Fruit fly (Drosophila melanogaster) whole organism, prepupa: ENCODE data around the gene aph-1.

ENCODE experiments used
- Blimp-1 ChIP-seq: fragments of 200-800 bp; sonication (Bioruptor generic); optimal IDR thresholded peaks from 3 replicates; lab custom pipeline; 2017; ENCODE audit warnings: missing biosample characterization, missing genetic modification characterization, mild to moderate bottlenecking, moderate library complexity, missing genetic modification reagents
- CG10669 ChIP-seq: fragments of 200-800 bp; sonication (Bioruptor generic); optimal IDR thresholded peaks from 3 replicates; lab custom pipeline; 2018; ENCODE audit warnings: missing biosample characterization, mild to moderate bottlenecking, missing genetic modification characterization, moderate library complexity
- CG11294 ChIP-seq: fragments of 200-800 bp; sonication (Bioruptor generic); IDR thresholded peaks from 2 replicates; pipeline ENCODE4 v1.3.6; 2022; ENCODE audit warnings: missing biosample characterization, missing genetic modification characterization
- CG11762 ChIP-seq: fragments of 200-800 bp; sonication (Bioruptor generic); optimal IDR thresholded peaks from 3 replicates; lab custom pipeline; 2016; ENCODE audit warnings: missing biosample characterization, missing genetic modification characterization; ENCODE audit not compliant: insufficient read depth
- CG11902 ChIP-seq: fragments of 200-800 bp; sonication (Bioruptor generic); optimal IDR thresholded peaks from 3 replicates; lab custom pipeline; 2016; ENCODE audit warnings: missing biosample characterization, missing genetic modification characterization
- CG15336 ChIP-seq: fragments of 200-800 bp; sonication (Bioruptor generic); IDR thresholded peaks from 2 replicates; pipeline ENCODE4 v1.3.6; 2022; ENCODE audit warnings: missing biosample characterization, missing genetic modification characterization
- CG1621 ChIP-seq: fragments of 200-800 bp; sonication (Bioruptor generic); optimal IDR thresholded peaks from 3 replicates; lab custom pipeline; 2018; ENCODE audit warnings: missing biosample characterization, mild to moderate bottlenecking, missing genetic modification characterization
- CG31627 ChIP-seq: fragments of 200-800 bp; sonication (Bioruptor generic); optimal IDR thresholded peaks from 3 replicates; lab custom pipeline; 2016; ENCODE audit warnings: missing biosample characterization, missing genetic modification characterization
- CG32006 ChIP-seq: fragments of 200-800 bp; sonication (Bioruptor generic); optimal IDR thresholded peaks from 3 replicates; lab custom pipeline; 2017; ENCODE audit warnings: missing biosample characterization, mild to moderate bottlenecking, missing genetic modification characterization
- CG34406 ChIP-seq: fragments of 200-800 bp; sonication (Bioruptor generic); optimal IDR thresholded peaks from 3 replicates; lab custom pipeline; 2016; ENCODE audit warnings: missing biosample characterization, missing genetic modification characterization
- CG3919 ChIP-seq: fragments of 200-800 bp; sonication (Bioruptor generic); optimal IDR thresholded peaks from 3 replicates; lab custom pipeline; 2016; ENCODE audit warnings: missing biosample characterization, missing genetic modification characterization
- CG4318 ChIP-seq: fragments of 200-800 bp; sonication (Bioruptor generic); optimal IDR thresholded peaks from 3 replicates; lab custom pipeline; 2017; ENCODE audit warnings: missing biosample characterization, mild to moderate bottlenecking, missing genetic modification characterization
- CG6163 ChIP-seq: fragments of 200-800 bp; sonication (Bioruptor generic); IDR thresholded peaks from 3 replicates; pipeline ENCODE4 v1.3.6; 2022; ENCODE audit warnings: missing biosample characterization, missing genetic modification characterization
- CG6276 ChIP-seq: fragments of 200-800 bp; sonication (Bioruptor generic); optimal IDR thresholded peaks from 2 replicates; lab custom pipeline; 2017; ENCODE audit warnings: missing biosample characterization, mild to moderate bottlenecking, missing genetic modification characterization
- CG6792 ChIP-seq: fragments of 200-800 bp; sonication (Bioruptor generic); optimal IDR thresholded peaks from 3 replicates; lab custom pipeline; 2016; ENCODE audit warnings: missing biosample characterization, missing genetic modification characterization
- CG6808 ChIP-seq: fragments of 200-800 bp; sonication (Bioruptor generic); optimal IDR thresholded peaks from 3 replicates; lab custom pipeline; 2017; ENCODE audit warnings: missing biosample characterization, missing genetic modification characterization, mild to moderate bottlenecking, moderate library complexity, missing genetic modification reagents
- CG6854 ChIP-seq: fragments of 200-800 bp; sonication (Bioruptor generic); optimal IDR thresholded peaks from 2 replicates; lab custom pipeline; 2017; ENCODE audit warnings: missing biosample characterization, mild to moderate bottlenecking, missing genetic modification characterization
- CG7368 ChIP-seq: fragments of 200-800 bp; sonication (Bioruptor generic); optimal IDR thresholded peaks from 3 replicates; lab custom pipeline; 2016; ENCODE audit warnings: missing biosample characterization, missing genetic modification characterization
- CG8119 ChIP-seq: fragments of 200-800 bp; sonication (Bioruptor generic); IDR thresholded peaks from 3 replicates; pipeline ENCODE4 v1.3.6; 2022; ENCODE audit warnings: missing biosample characterization, missing genetic modification characterization
- CG8319 ChIP-seq: fragments of 200-800 bp; sonication (Bioruptor generic); optimal IDR thresholded peaks from 3 replicates; lab custom pipeline; 2016; ENCODE audit warnings: missing biosample characterization, missing genetic modification characterization
- Eip75B ChIP-seq: fragments of 200-800 bp; sonication (Bioruptor generic); optimal IDR thresholded peaks from 3 replicates; lab custom pipeline; 2016; ENCODE audit warnings: missing biosample characterization, missing genetic modification characterization
- Eip78C ChIP-seq: fragments of 200-800 bp; sonication (Bioruptor generic); peaks from one replicate; lab custom pipeline; 2016; ENCODE audit warnings: missing biosample characterization, missing genetic modification characterization
- Eip93F ChIP-seq: fragments of 200-800 bp; sonication (Bioruptor generic); optimal IDR thresholded peaks from 2 replicates; lab custom pipeline; 2016; ENCODE audit warnings: missing biosample characterization, mild to moderate bottlenecking, missing genetic modification characterization
- Ets21C ChIP-seq: fragments of 200-800 bp; sonication (Bioruptor generic); optimal IDR thresholded peaks from 3 replicates; lab custom pipeline; 2016; ENCODE audit warnings: missing biosample characterization, missing genetic modification characterization
- Ets96B ChIP-seq: fragments of 200-800 bp; optimal IDR thresholded peaks from 2 replicates; lab custom pipeline; 2019; ENCODE audit warnings: missing biosample characterization, mild to moderate bottlenecking, missing genetic modification characterization, moderate library complexity
- Gug ChIP-seq: fragments of 200-800 bp; sonication (Bioruptor generic); IDR thresholded peaks from 2 replicates; pipeline ENCODE4 v1.3.6; 2022; ENCODE audit warnings: missing biosample characterization, missing genetic modification characterization
- Hr38 ChIP-seq: sonication (Bioruptor generic); optimal IDR thresholded peaks from 2 replicates; lab custom pipeline; 2016; ENCODE audit warnings: missing biosample characterization, missing genetic modification characterization
- Hr39 ChIP-seq: fragments of 200-800 bp; sonication (Bioruptor generic); optimal IDR thresholded peaks from 2 replicates; lab custom pipeline; 2016; ENCODE audit warnings: missing biosample characterization, missing genetic modification characterization
- Hr4 ChIP-seq: fragments of 200-800 bp; sonication (Bioruptor generic); optimal IDR thresholded peaks from 3 replicates; lab custom pipeline; 2016; ENCODE audit warnings: missing biosample characterization, missing genetic modification characterization
- Lpt ChIP-seq: fragments of 200-800 bp; sonication (Bioruptor generic); optimal IDR thresholded peaks from 3 replicates; lab custom pipeline; 2016; ENCODE audit warnings: missing biosample characterization, missing genetic modification characterization
- Met ChIP-seq: fragments of 200-800 bp; sonication (Bioruptor generic); optimal IDR thresholded peaks from 3 replicates; lab custom pipeline; 2016; ENCODE audit warnings: missing biosample characterization, missing genetic modification characterization
- OdsH ChIP-seq: fragments of 200-800 bp; sonication (Bioruptor generic); optimal IDR thresholded peaks from 3 replicates; lab custom pipeline; 2016; ENCODE audit warnings: missing biosample characterization, missing genetic modification characterization
- Smox ChIP-seq: fragments of 200-800 bp; sonication (Bioruptor generic); optimal IDR thresholded peaks from 3 replicates; lab custom pipeline; 2016; ENCODE audit warnings: missing biosample characterization, missing genetic modification characterization
- Sox102F ChIP-seq: fragments of 200-800 bp; sonication (Bioruptor generic); optimal IDR thresholded peaks from 2 replicates; lab custom pipeline; 2016; ENCODE audit warnings: missing biosample characterization, mild to moderate bottlenecking, missing genetic modification characterization
- Sox14 ChIP-seq: fragments of 200-800 bp; sonication (Bioruptor generic); optimal IDR thresholded peaks from 3 replicates; lab custom pipeline; 2016; ENCODE audit warnings: missing biosample characterization, missing genetic modification characterization
- Sox15 ChIP-seq: fragments of 200-800 bp; sonication (Bioruptor generic); optimal IDR thresholded peaks from 3 replicates; lab custom pipeline; 2016; ENCODE audit warnings: missing biosample characterization, missing genetic modification characterization
- achi ChIP-seq: fragments of 200-800 bp; sonication (Bioruptor generic); optimal IDR thresholded peaks from 3 replicates; lab custom pipeline; 2016; ENCODE audit warnings: missing biosample characterization, missing genetic modification characterization
- acj6 ChIP-seq: fragments of 200-800 bp; sonication (Bioruptor generic); optimal IDR thresholded peaks from 3 replicates; lab custom pipeline; 2016; ENCODE audit warnings: missing biosample characterization, missing genetic modification characterization
- cyc ChIP-seq: fragments of 200-800 bp; sonication (Bioruptor generic); optimal IDR thresholded peaks from 3 replicates; lab custom pipeline; 2016; ENCODE audit warnings: missing biosample characterization, missing genetic modification characterization
- eg ChIP-seq: fragments of 200-800 bp; sonication (Bioruptor generic); IDR thresholded peaks from 3 replicates; pipeline ENCODE4 v1.3.6; 2022; ENCODE audit warnings: missing biosample characterization, missing genetic modification characterization
- esn ChIP-seq: fragments of 200-800 bp; sonication (Bioruptor generic); optimal IDR thresholded peaks from 2 replicates; lab custom pipeline; 2016; ENCODE audit warnings: missing biosample characterization, mild to moderate bottlenecking, missing genetic modification characterization, moderate library complexity
- fd59A ChIP-seq: fragments of 200-800 bp; sonication (Bioruptor generic); optimal IDR thresholded peaks from 2 replicates; lab custom pipeline; 2017; ENCODE audit warnings: missing biosample characterization, mild to moderate bottlenecking, missing genetic modification characterization, missing genetic modification reagents
- fkh ChIP-seq: fragments of 200-800 bp; sonication (Bioruptor generic); optimal IDR thresholded peaks from 3 replicates; lab custom pipeline; 2017; ENCODE audit warnings: missing biosample characterization, mild to moderate bottlenecking, missing genetic modification characterization, moderate library complexity
- lz ChIP-seq: fragments of 200-800 bp; sonication (Bioruptor generic); optimal IDR thresholded peaks from 3 replicates; lab custom pipeline; 2016; ENCODE audit warnings: missing biosample characterization, missing genetic modification characterization
- net ChIP-seq: fragments of 200-800 bp; sonication (Bioruptor generic); optimal IDR thresholded peaks from 3 replicates; lab custom pipeline; 2016; ENCODE audit warnings: missing biosample characterization, missing genetic modification characterization
- pdm3 ChIP-seq: fragments of 200-800 bp; sonication (Bioruptor generic); optimal IDR thresholded peaks from 3 replicates; lab custom pipeline; 2016; ENCODE audit warnings: missing biosample characterization, missing genetic modification characterization
- ss ChIP-seq, 2 experiments: fragments of 200-800 bp; sonication (Bioruptor generic); optimal IDR thresholded peaks; 2 replicates in 1 of 2; 3 replicates in 1 of 2; lab custom pipeline; 2017 to 2018; ENCODE audit warnings: mild to moderate bottlenecking in 2 of 2, missing biosample characterization in 2 of 2, missing genetic modification characterization in 2 of 2, moderate library complexity in 1 of 2
- svp ChIP-seq: fragments of 200-800 bp; sonication (Bioruptor generic); peaks from one replicate; lab custom pipeline; 2016; ENCODE audit warnings: missing biosample characterization, missing genetic modification characterization
- topi ChIP-seq: fragments of 200-800 bp; sonication (Bioruptor generic); optimal IDR thresholded peaks from 3 replicates; lab custom pipeline; 2016; ENCODE audit warnings: missing biosample characterization, missing genetic modification characterization
- vri ChIP-seq: fragments of 200-800 bp; sonication (Bioruptor generic); optimal IDR thresholded peaks from 3 replicates; lab custom pipeline; 2016; ENCODE audit warnings: missing biosample characterization, mild to moderate bottlenecking, missing genetic modification characterization

Gene aph-1

dm6 chr2L:2750337-2751084, 15.5 kb upstream of the aph-1 start (continued):
- peak; percentile 70 for TF ChIP-seq CG3919 (GFP tag; lab: Kevin White, UChicago)
- peak; percentile 90 for TF ChIP-seq fkh (GFP tag; lab: Kevin White, UChicago)
- no peak for TF ChIP-seq lz (GFP tag; lab: Kevin White, UChicago)
- TF ChIP-seq CG6163 (GFP tag; lab: Robert Waterston, UW), result no peak
- no peak for TF ChIP-seq Hr38 (GFP tag; lab: Kevin White, UChicago)
- peak in 1 of 2 experiments; percentile 21 for TF ChIP-seq ss (GFP tag; optimal IDR thresholded peaks at IDR 0.05; lab: Kevin White, UChicago)
- no peak for TF ChIP-seq Smox
- no peak for TF ChIP-seq topi (GFP tag; lab: Kevin White, UChicago)
- no peak for TF ChIP-seq CG8119
- no peak for TF ChIP-seq Ets21C (GFP tag; lab: Kevin White, UChicago)
- TF ChIP-seq CG34406, result peak; percentile 29
- TF ChIP-seq CG6276 (GFP tag; lab: Kevin White, UChicago), result peak; percentile 64
- TF ChIP-seq Eip78C (GFP tag; lab: Kevin White, UChicago), result peak; percentile 90
- TF ChIP-seq CG8319, result no peak
- TF ChIP-seq CG6808 (GFP tag; lab: Kevin White, UChicago), result no peak
- peak; percentile 35 for TF ChIP-seq CG1621 (tag; lab: Kevin White, UChicago)
- no peak for TF ChIP-seq Gug (GFP tag; lab: Robert Waterston, UW)
- TF ChIP-seq Sox102F (GFP tag; lab: Kevin White, UChicago), result peak; percentile 54
- TF ChIP-seq CG7368 (GFP tag; lab: Kevin White, UChicago), result no peak
- no peak for TF ChIP-seq Sox15
- TF ChIP-seq CG15336 (GFP tag; lab: Robert Waterston, UW), result no peak
- TF ChIP-seq fd59A (GFP tag; lab: Kevin White, UChicago), result peak; percentile 23
- TF ChIP-seq Hr4, result peak; percentile 56
- TF ChIP-seq CG6854 (GFP tag; lab: Kevin White, UChicago), result no peak
- TF ChIP-seq Hr39 (GFP tag; lab: Kevin White, UChicago), result no peak
- peak; percentile 47 for TF ChIP-seq Sox14 (GFP tag; lab: Kevin White, UChicago)
- TF ChIP-seq svp, result no peak
- TF ChIP-seq Blimp-1 (GFP tag; lab: Kevin White, UChicago), result no peak
- TF ChIP-seq achi, result peak; percentile 53
- TF ChIP-seq Ets96B (tag; lab: Kevin White, UChicago), result peak; percentile 33
- peak; percentile 9 for TF ChIP-seq CG11762 (GFP tag; lab: Kevin White, UChicago)
- no peak for TF ChIP-seq CG11902
- peak; percentile 51 for TF ChIP-seq net (GFP tag; lab: Kevin White, UChicago)
- peak; percentile 72 for TF ChIP-seq CG32006
- peak; percentile 46 for TF ChIP-seq acj6 (GFP tag; lab: Kevin White, UChicago)
- peak; percentile 24 for TF ChIP-seq esn (GFP tag; lab: Kevin White, UChicago)
- TF ChIP-seq CG6792 (GFP tag; lab: Kevin White, UChicago), result peak; percentile 40
- peak; percentile 15 for TF ChIP-seq vri (GFP tag; lab: Kevin White, UChicago)
- TF ChIP-seq OdsH (GFP tag; lab: Kevin White, UChicago), result peak; percentile 68
- peak; percentile 56 for TF ChIP-seq pdm3 (GFP tag; lab: Kevin White, UChicago)

- TF ChIP-seq ss (GFP tag; optimal IDR thresholded peaks at IDR 0.05; lab: Kevin White, UChicago) (peak in 1 of 2 experiments; percentile 34), cyc (GFP tag; lab: Kevin White, UChicago) (no peak), Ets96B (tag; lab: Kevin White, UChicago) (no peak), Lpt (no peak), CG10669 (no peak), svp (peak; percentile 69), Eip93F (peak; percentile 28), eg (no peak), Eip78C (GFP tag; lab: Kevin White, UChicago) (no peak), CG31627 (GFP tag; lab: Kevin White, UChicago) (no peak), Met (no peak), achi (no peak), CG11294 (no peak), fkh (GFP tag; lab: Kevin White, UChicago) (peak; percentile 29), Eip75B (GFP tag; lab: Kevin White, UChicago) (no peak), vri (GFP tag; lab: Kevin White, UChicago) (peak; percentile 86), CG4318 (GFP tag; lab: Kevin White, UChicago) (no peak), net (GFP tag; lab: Kevin White, UChicago) (no peak)
Measured at dm6 chr2L:2751085-2751710, 14.8 kb upstream of the aph-1 start.
